Fruit fly (Drosophila melanogaster): ENCODE results near the gene CG12003.

CG12003 gene

dm6 chr3L:1609611-1610010 lies 44.4 kb downstream of the CG12003 start (continued):
- TF ChIP-seq Dbx (GFP tag; IDR thresholded peaks at IDR 0.05) (peak; percentile 79), Neu2 (GFP tag; optimal IDR thresholded peaks at IDR 0.05; ENCODE audit: borderline replicate concordance) (no peak), CG30431 (GFP tag; optimal IDR thresholded peaks at IDR 0.05) (no peak), vfl (GFP tag; optimal IDR thresholded peaks at IDR 0.05) (no peak), CG11093 (GFP tag; IDR thresholded peaks at IDR 0.05) (no peak), abd-A (tag; optimal IDR thresholded peaks at IDR 0.05) (no peak), Camta (GFP tag; optimal IDR thresholded peaks at IDR 0.05) (no peak), Hmr (GFP tag; optimal IDR thresholded peaks at IDR 0.05) (peak; percentile 57), Xrp1 (GFP tag; IDR thresholded peaks at IDR 0.05) (no peak), nerfin-2 (GFP tag; IDR thresholded peaks at IDR 0.05; ENCODE audit: partially characterized antibody) (no peak), ro (GFP tag; IDR thresholded peaks at IDR 0.05) (no peak), CG17359 (tag; optimal IDR thresholded peaks at IDR 0.05) (no peak), Fer2 (tag; optimal IDR thresholded peaks at IDR 0.05) (no peak), CG13296 (GFP tag; optimal IDR thresholded peaks at IDR 0.05) (peak; percentile 12), kni (GFP tag; optimal IDR thresholded peaks at IDR 0.05) (no peak), Dad (GFP tag; optimal IDR thresholded peaks at IDR 0.05) (peak; percentile 3), Atf3 (GFP tag; optimal IDR thresholded peaks at IDR 0.05) (no peak), CG4854 (GFP tag; optimal IDR thresholded peaks at IDR 0.05) (no peak), seq (GFP tag; IDR thresholded peaks at IDR 0.05) (no peak), mirr (GFP tag; optimal IDR thresholded peaks at IDR 0.05) (no peak), ara (GFP tag; IDR thresholded peaks at IDR 0.05) (no peak), Hr78 (GFP tag; optimal IDR thresholded peaks at IDR 0.05) (no peak), so (GFP tag; IDR thresholded peaks at IDR 0.05) (0 out of 3 replicates have a peak, but pooled peaks have one; percentile 10), CG10565 (GFP tag; optimal IDR thresholded peaks at IDR 0.05) (no peak), sd (tag; optimal IDR thresholded peaks at IDR 0.05) (no peak), CG5953 (GFP tag; IDR thresholded peaks at IDR 0.05) (no peak), vnd (GFP tag; IDR thresholded peaks at IDR 0.05; ENCODE audit: partially characterized antibody) (no peak), Gug (GFP tag; IDR thresholded peaks at IDR 0.05) (peak; percentile 57; the same call in 2 of the 4 replicates), CG4404 (GFP tag; IDR thresholded peaks at IDR 0.05) (no peak), unc-4 (GFP tag; IDR thresholded peaks at IDR 0.05; ENCODE audit: partially characterized antibody) (no peak), CG12236 (GFP tag; optimal IDR thresholded peaks at IDR 0.05) (no peak), zen2 (GFP tag; IDR thresholded peaks at IDR 0.05; ENCODE audit: partially characterized antibody) (no peak), Trl (optimal IDR thresholded peaks at IDR 0.05) (no peak), Trl (GFP tag; optimal IDR thresholded peaks at IDR 0.05) (no peak), tin (GFP tag; optimal IDR thresholded peaks at IDR 0.05) (no peak), CG32772 (GFP tag; IDR thresholded peaks at IDR 0.05) (no peak), amos (GFP tag; IDR thresholded peaks at IDR 0.05; ENCODE audit: partially characterized antibody) (no peak), Kr (GFP tag; optimal IDR thresholded peaks at IDR 0.05) (no peak), org-1 (GFP tag; optimal IDR thresholded peaks at IDR 0.05) (no peak), Meics (GFP tag; optimal IDR thresholded peaks at IDR 0.05) (peak; percentile 68), trem (tag; optimal IDR thresholded peaks at IDR 0.05) (no peak), Spps (tag; optimal IDR thresholded peaks at IDR 0.05) (no peak)

Measured in whole organism, embryonic.